Worm (Caenorhabditis elegans) whole organism, L3 larva: Measurements from ENCODE around the gene lin-18.

Experiments used
- aly-2 ChIP-seq: fragments of 150-350 bp; optimal IDR thresholded peaks from 2 replicates; lab custom pipeline; 2014; ENCODE audit warnings: missing biosample characterization, missing genetic modification characterization
- ama-1 ChIP-seq: fragments of 150-350 bp; optimal IDR thresholded peaks from 2 replicates; lab custom pipeline; 2018
- ceh-16 ChIP-seq: sonication (generic microtip); optimal IDR thresholded peaks from 2 replicates; lab custom pipeline; 2017; ENCODE audit warnings: missing biosample characterization, missing genetic modification characterization
- ceh-28 ChIP-seq: fragments of 150-350 bp; optimal IDR thresholded peaks from 2 replicates; lab custom pipeline; 2014; ENCODE audit warnings: missing biosample characterization, missing genetic modification reagents, missing genetic modification characterization
- ceh-82 ChIP-seq: fragments of 150-350 bp; optimal IDR thresholded peaks from 2 replicates; lab custom pipeline; 2014; ENCODE audit warnings: missing biosample characterization, missing genetic modification characterization
- ceh-9 ChIP-seq: sonication (generic microtip); optimal IDR thresholded peaks from 2 replicates; lab custom pipeline; 2018; ENCODE audit warnings: missing biosample characterization, missing genetic modification characterization
- egl-27 ChIP-seq: sonication (generic microtip); optimal IDR thresholded peaks from 4 replicates; lab custom pipeline; 2017; ENCODE audit warnings: missing biosample characterization, missing genetic modification reagents, missing genetic modification characterization
- egl-5 ChIP-seq: fragments of 150-350 bp; optimal IDR thresholded peaks from 2 replicates; lab custom pipeline; 2017; ENCODE audit warnings: missing biosample characterization, missing genetic modification reagents, missing genetic modification characterization, inconsistent platforms
- elt-1 ChIP-seq: fragments of 150-350 bp; optimal IDR thresholded peaks from 2 replicates; lab custom pipeline; 2014; ENCODE audit warnings: missing biosample characterization, missing genetic modification characterization
- fkh-10 ChIP-seq: sonication (generic microtip); optimal IDR thresholded peaks from 2 replicates; lab custom pipeline; 2017; ENCODE audit warnings: missing biosample characterization, missing genetic modification reagents, missing genetic modification characterization
- fkh-2 ChIP-seq: fragments of 150-350 bp; optimal IDR thresholded peaks from 2 replicates; lab custom pipeline; 2014; ENCODE audit warnings: missing biosample characterization, missing genetic modification reagents, missing genetic modification characterization
- fos-1 ChIP-seq: fragments of 150-350 bp; optimal IDR thresholded peaks from 2 replicates; lab custom pipeline; 2014; ENCODE audit warnings: missing biosample characterization, missing genetic modification characterization
- jun-1 ChIP-seq: fragments of 150-350 bp; optimal IDR thresholded peaks from 2 replicates; lab custom pipeline; 2014; ENCODE audit warnings: missing biosample characterization, missing genetic modification reagents, missing genetic modification characterization
- lin-39 ChIP-seq: fragments of 150-350 bp; optimal IDR thresholded peaks from 2 replicates; lab custom pipeline; 2018; ENCODE audit warnings: missing biosample characterization, missing genetic modification reagents, missing genetic modification characterization
- lsy-12 ChIP-seq: sonication (generic microtip); optimal IDR thresholded peaks from 2 replicates; lab custom pipeline; 2016; ENCODE audit warnings: mild to moderate bottlenecking, missing genetic modification characterization, missing compliant biosample characterization
- mdl-1 ChIP-seq: fragments of 150-350 bp; optimal IDR thresholded peaks from 2 replicates; lab custom pipeline; 2014; ENCODE audit warnings: missing biosample characterization, missing genetic modification characterization
- mml-1 ChIP-seq: fragments of 150-350 bp; sonication (generic microtip); optimal IDR thresholded peaks from 3 replicates; lab custom pipeline; 2014; ENCODE audit warnings: missing biosample characterization, missing genetic modification characterization
- nfya-1 ChIP-seq: sonication (generic microtip); optimal IDR thresholded peaks from 2 replicates; lab custom pipeline; 2017; ENCODE audit warnings: missing genetic modification characterization, mild to moderate bottlenecking, missing compliant biosample characterization, antibody characterized with exemption, moderate library complexity; ENCODE audit not compliant: insufficient read depth
- nhr-11 ChIP-seq: fragments of 150-350 bp; optimal IDR thresholded peaks from 2 replicates; lab custom pipeline; 2014; ENCODE audit warnings: missing biosample characterization, missing genetic modification characterization
- nhr-12 ChIP-seq: fragments of 150-350 bp; optimal IDR thresholded peaks from 2 replicates; lab custom pipeline; 2014; ENCODE audit warnings: missing biosample characterization, missing genetic modification characterization
- nhr-23 ChIP-seq: fragments of 150-350 bp; optimal IDR thresholded peaks from 2 replicates; lab custom pipeline; 2014; ENCODE audit warnings: missing biosample characterization, missing genetic modification reagents, missing genetic modification characterization
- nhr-25 ChIP-seq: sonication (generic microtip); optimal IDR thresholded peaks from 2 replicates; lab custom pipeline; 2017; ENCODE audit warnings: missing biosample characterization, missing genetic modification characterization
- nhr-43 ChIP-seq: sonication (generic microtip); optimal IDR thresholded peaks from 2 replicates; lab custom pipeline; 2016; ENCODE audit warnings: mild to moderate bottlenecking, missing genetic modification characterization, missing compliant biosample characterization; ENCODE audit not compliant: poor library complexity, severe bottlenecking
- pha-4 ChIP-seq: fragments of 150-350 bp; optimal IDR thresholded peaks from 2 replicates; lab custom pipeline; 2014; ENCODE audit warnings: missing biosample characterization, missing genetic modification reagents, missing genetic modification characterization
- pqm-1 ChIP-seq: fragments of 150-350 bp; optimal IDR thresholded peaks from 2 replicates; lab custom pipeline; 2017; ENCODE audit warnings: missing biosample characterization, missing genetic modification characterization, inconsistent platforms
- sea-2 ChIP-seq: fragments of 150-350 bp; sonication (generic microtip); optimal IDR thresholded peaks from 4 replicates; lab custom pipeline; 2014; ENCODE audit warnings: missing biosample characterization, missing genetic modification reagents, missing genetic modification characterization
- skn-1 ChIP-seq: fragments of 150-350 bp; optimal IDR thresholded peaks from 2 replicates; lab custom pipeline; 2014; ENCODE audit warnings: missing biosample characterization, missing genetic modification characterization
- snpc-4 ChIP-seq: fragments of 150-350 bp; optimal IDR thresholded peaks from 2 replicates; lab custom pipeline; 2014; ENCODE audit warnings: missing biosample characterization, missing genetic modification characterization
- tbx-2 ChIP-seq: sonication (generic microtip); optimal IDR thresholded peaks from 2 replicates; lab custom pipeline; 2016; ENCODE audit warnings: mild to moderate bottlenecking, missing genetic modification characterization, missing compliant biosample characterization
- unc-39 ChIP-seq: sonication (generic microtip); optimal IDR thresholded peaks from 4 replicates; lab custom pipeline; 2017; ENCODE audit warnings: missing biosample characterization, missing genetic modification characterization
- unc-62 ChIP-seq: fragments of 150-350 bp; sonication (generic microtip); optimal IDR thresholded peaks from 4 replicates; lab custom pipeline; 2014; ENCODE audit warnings: missing biosample characterization, missing genetic modification reagents, missing genetic modification characterization
- ztf-11 ChIP-seq: fragments of 150-350 bp; optimal IDR thresholded peaks from 2 replicates; lab custom pipeline; 2014; ENCODE audit warnings: missing biosample characterization, missing genetic modification characterization
- ztf-4 ChIP-seq: fragments of 150-350 bp; optimal IDR thresholded peaks from 2 replicates; lab custom pipeline; 2014; ENCODE audit warnings: missing biosample characterization, missing genetic modification characterization

lin-18 gene

DNA sequence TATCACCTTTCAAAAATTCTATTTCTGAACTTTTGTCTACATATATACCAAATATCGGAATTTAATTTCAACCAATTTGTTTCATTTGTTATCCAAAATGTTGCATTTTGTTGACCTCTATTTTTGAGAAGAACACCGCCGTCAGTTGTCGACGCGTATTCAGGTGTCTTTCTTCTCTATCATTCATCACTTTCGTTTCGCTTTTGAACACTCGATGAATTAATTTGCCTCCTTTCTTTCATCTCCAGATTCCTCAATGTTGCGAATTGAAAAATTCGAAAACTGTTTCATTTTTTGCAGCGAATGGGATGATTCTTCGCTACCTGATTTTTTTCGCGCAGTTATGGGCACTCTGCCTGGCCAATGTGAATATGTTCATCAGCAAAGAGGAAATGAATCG, at the start of gene lin-18:
lin-18 (plus strand) TSS at position 301 of the 400 bp plus-strand sequence.
- TF ChIP-seq ceh-82 (no peak), snpc-4 (tag; lab: Kevin White, UChicago) (no peak), egl-27 (tag; lab: Kevin White, UChicago) (no peak), aly-2 (tag; lab: Kevin White, UChicago) (no peak)

ce11 chrX:3911280-3911679, 47.1 kb upstream of the lin-18 start, which contains the start of gene T22B2.5:
T22B2.5 (minus strand) TSS chrX:3911380.
- no peak for TF ChIP-seq nhr-23 (tag; lab: Kevin White, UChicago)
- TF ChIP-seq skn-1, result no peak
- TF ChIP-seq elt-1 (tag; lab: Kevin White, UChicago), result no peak
- no peak for TF ChIP-seq aly-2 (tag; lab: Kevin White, UChicago)
- TF ChIP-seq snpc-4 (tag; lab: Kevin White, UChicago), result no peak
- no peak for TF ChIP-seq pqm-1
- no peak for TF ChIP-seq nhr-25 (tag; lab: Kevin White, UChicago)
- no peak for TF ChIP-seq nhr-12 (tag; lab: Kevin White, UChicago)
- no peak for TF ChIP-seq ceh-9 (tag; lab: Kevin White, UChicago)
- TF ChIP-seq tbx-2 (tag; lab: Kevin White, UChicago), result no peak
- no peak for TF ChIP-seq egl-27 (tag; lab: Kevin White, UChicago)
- no peak for TF ChIP-seq nfya-1 (tag; lab: Kevin White, UChicago)
- TF ChIP-seq ztf-4 (tag; lab: Kevin White, UChicago), result no peak
- TF ChIP-seq nhr-43 (tag; lab: Kevin White, UChicago), result no peak
- no peak for TF ChIP-seq lsy-12 (tag; lab: Kevin White, UChicago)
- no peak for TF ChIP-seq unc-62
- TF ChIP-seq pha-4, result no peak
- TF ChIP-seq ceh-28 (tag; lab: Kevin White, UChicago), result no peak
- no peak for TF ChIP-seq unc-39 (tag; lab: Kevin White, UChicago)

DNA sequence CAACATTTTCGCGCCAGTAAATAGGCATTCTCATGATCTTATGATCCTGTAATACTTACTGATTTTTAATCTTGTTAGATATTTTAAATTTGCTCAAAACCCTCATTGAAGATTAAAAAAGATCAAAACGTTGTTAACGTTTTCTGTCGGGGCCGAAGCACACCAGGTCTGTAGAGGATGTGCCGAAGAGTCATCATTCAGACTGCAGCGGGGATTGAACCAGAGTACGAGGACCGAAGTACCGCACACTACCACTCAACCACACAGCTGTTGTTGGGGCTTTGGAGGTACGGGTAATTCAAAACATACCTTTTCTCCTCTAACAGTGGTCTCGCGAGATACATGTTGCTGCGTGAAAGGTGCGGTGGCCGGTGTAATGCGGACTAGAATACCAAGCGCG, 44.1 kb upstream of the lin-18 start:
- no peak for TF ChIP-seq fos-1 (tag; lab: Kevin White, UChicago)
- TF ChIP-seq egl-5 (tag; lab: Kevin White, UChicago), result no peak
- no peak for TF ChIP-seq ztf-4 (tag; lab: Kevin White, UChicago)
- TF ChIP-seq nhr-25 (tag; lab: Kevin White, UChicago), result no peak
- TF ChIP-seq skn-1, result no peak
- TF ChIP-seq snpc-4 (tag; lab: Kevin White, UChicago), result no peak
- TF ChIP-seq ama-1 (lab: Kevin White, UChicago), result no peak

ce11 chrX:3915748-3916147, 42.6 kb upstream of the lin-18 start, which contains the start of gene idpp-9:
idpp-9 (minus strand) TSS chrX:3915848.
- no peak for TF ChIP-seq ceh-16 (tag; lab: Kevin White, UChicago)
- TF ChIP-seq, all 47 proteins: peak for 0

- no peak for TF ChIP-seq ceh-82
- TF ChIP-seq mml-1 (tag; lab: Kevin White, UChicago), result no peak
- TF ChIP-seq ama-1 (lab: Kevin White, UChicago), result no peak
- no peak for TF ChIP-seq nhr-23 (tag; lab: Kevin White, UChicago)
- TF ChIP-seq skn-1, result no peak
- TF ChIP-seq pqm-1, result no peak
- no peak for TF ChIP-seq jun-1 (tag; lab: Kevin White, UChicago)
- TF ChIP-seq lin-39 (tag; lab: Kevin White, UChicago), result no peak
- no peak for TF ChIP-seq ztf-11
- TF ChIP-seq unc-62, result no peak
- no peak for TF ChIP-seq nhr-11
- TF ChIP-seq lsy-12 (tag; lab: Kevin White, UChicago), result no peak
- TF ChIP-seq mdl-1 (tag; lab: Kevin White, UChicago), result no peak
- no peak for TF ChIP-seq ztf-4 (tag; lab: Kevin White, UChicago)
- TF ChIP-seq sea-2 (GFP tag; lab: Kevin White, UChicago), result no peak
- no peak for TF ChIP-seq fkh-2 (tag; lab: Kevin White, UChicago)
- no peak for TF ChIP-seq nhr-12 (tag; lab: Kevin White, UChicago)
- TF ChIP-seq pha-4, result no peak
- no peak for TF ChIP-seq elt-1 (tag; lab: Kevin White, UChicago)
Observed at ce11 chrX:3917013-3917412, 41.3 kb upstream of the lin-18 start, which contains the start of gene T22B2.3. T22B2.3 (plus strand) TSS chrX:3917313.

ce11 chrX:3918182-3918581, 40.2 kb upstream of the lin-18 start:
- TF ChIP-seq nhr-43 (tag; lab: Kevin White, UChicago) (no peak), sea-2 (GFP tag; lab: Kevin White, UChicago) (no peak), fkh-10 (GFP tag; lab: Kevin White, UChicago) (no peak), mml-1 (tag; lab: Kevin White, UChicago) (no peak), mdl-1 (tag; lab: Kevin White, UChicago) (no peak)
